Fruit fly (Drosophila melanogaster): ENCODE measurements around the gene CG31296.

CG31296 gene

dm6 chr3R:15493211-15493610 is 38.1 kb downstream of the CG31296 start (continued):
- peak; percentile 18 for TF ChIP-seq az2 (GFP tag; optimal IDR thresholded peaks at IDR 0.05)
- TF ChIP-seq CG7357 (GFP tag; IDR thresholded peaks at IDR 0.05): no peak
- TF ChIP-seq croc (GFP tag; conservative IDR thresholded peaks at IDR 0.05): no peak
- peak; percentile 80 for TF ChIP-seq Med (GFP tag)
- TF ChIP-seq CG11695 (GFP tag; IDR thresholded peaks at IDR 0.05): no peak
- TF ChIP-seq CG8359 (GFP tag; optimal IDR thresholded peaks at IDR 0.05; ENCODE audit: borderline replicate concordance): no peak
- TF ChIP-seq fu2 (GFP tag; optimal IDR thresholded peaks at IDR 0.05): no peak
- TF ChIP-seq shn (GFP tag; optimal IDR thresholded peaks at IDR 0.05): no peak
- TF ChIP-seq Side (GFP tag; optimal IDR thresholded peaks at IDR 0.05): no peak
- TF ChIP-seq Drgx (GFP tag; IDR thresholded peaks at IDR 0.05): no peak
- no peak for TF ChIP-seq sr (GFP tag; IDR thresholded peaks at IDR 0.05)
- peak; percentile 9 for TF ChIP-seq nmo (GFP tag; optimal IDR thresholded peaks at IDR 0.05)
- TF ChIP-seq Doc3 (GFP tag; IDR thresholded peaks at IDR 0.05; ENCODE audit: partially characterized antibody): no peak
- TF ChIP-seq fru (optimal IDR thresholded peaks at IDR 0.05): no peak
- TF ChIP-seq Opbp (GFP tag; IDR thresholded peaks at IDR 0.05; ENCODE audit: partially characterized antibody): peak; percentile 36; the same call in 1 of the 3 replicates

- no peak for TF ChIP-seq cwo (GFP tag; optimal IDR thresholded peaks at IDR 0.05)
- no peak for TF ChIP-seq vnd (GFP tag; IDR thresholded peaks at IDR 0.05; ENCODE audit: partially characterized antibody)
- peak; percentile 73 for TF ChIP-seq YL-1 (GFP tag; optimal IDR thresholded peaks at IDR 0.05)
- TF ChIP-seq HmgZ (tag; optimal IDR thresholded peaks at IDR 0.05): peak; percentile 52
- no peak for TF ChIP-seq pum (GFP tag; optimal IDR thresholded peaks at IDR 0.05)
- TF ChIP-seq CG10979 (tag; optimal IDR thresholded peaks at IDR 0.05): no peak
- peak; percentile 46; the same call in 1 of the 2 replicates for TF ChIP-seq ato (GFP tag; IDR thresholded peaks at IDR 0.05; ENCODE audit: partially characterized antibody)
- TF ChIP-seq CG18011 (GFP tag; optimal IDR thresholded peaks at IDR 0.05): no peak
- TF ChIP-seq CG30020 (tag; optimal IDR thresholded peaks at IDR 0.05): no peak
- TF ChIP-seq lmd (GFP tag; IDR thresholded peaks at IDR 0.05): no peak
- TF ChIP-seq otp (GFP tag; IDR thresholded peaks at IDR 0.05): no peak
- no peak for TF ChIP-seq HmgD (GFP tag; optimal IDR thresholded peaks at IDR 0.05)
- TF ChIP-seq CG42726 (GFP tag; IDR thresholded peaks at IDR 0.05; ENCODE audit: partially characterized antibody): no peak
- TF ChIP-seq sr (GFP tag; IDR thresholded peaks at IDR 0.05): no peak
- TF ChIP-seq fru (optimal IDR thresholded peaks at IDR 0.05): no peak
- no peak for TF ChIP-seq CG18764 (GFP tag; optimal IDR thresholded peaks at IDR 0.05)
- no peak for TF ChIP-seq Hsf (GFP tag; optimal IDR thresholded peaks at IDR 0.05)
- TF ChIP-seq stc (GFP tag; IDR thresholded peaks at IDR 0.05): no peak
- TF ChIP-seq pnt (GFP tag; optimal IDR thresholded peaks at IDR 0.05): no peak
- no peak for TF ChIP-seq bsh (GFP tag; optimal IDR thresholded peaks at IDR 0.05)
- TF ChIP-seq CG9932 (GFP tag; IDR thresholded peaks at IDR 0.05): no peak
- TF ChIP-seq twi (tag; optimal IDR thresholded peaks at IDR 0.05): no peak
- no peak for TF ChIP-seq ATbp (GFP tag; optimal IDR thresholded peaks at IDR 0.05)
- no peak for TF ChIP-seq Usf (GFP tag; optimal IDR thresholded peaks at IDR 0.05)
- TF ChIP-seq Dbx (GFP tag; IDR thresholded peaks at IDR 0.05): no peak
- no peak for TF ChIP-seq ken (GFP tag; IDR thresholded peaks at IDR 0.05)
- TF ChIP-seq CG17612 (GFP tag; IDR thresholded peaks at IDR 0.05): no peak
- no peak for TF ChIP-seq sisA (GFP tag; IDR thresholded peaks at IDR 0.05)
- no peak for TF ChIP-seq CG8478 (optimal IDR thresholded peaks at IDR 0.05)
- TF ChIP-seq CG6791 (GFP tag; IDR thresholded peaks at IDR 0.05; ENCODE audit: partially characterized antibody): peak; percentile 10; the same call in 1 of the 3 replicates
- TF ChIP-seq CG7928 (GFP tag; optimal IDR thresholded peaks at IDR 0.05): no peak
- peak; percentile 77 for TF ChIP-seq CG17385 (GFP tag; optimal IDR thresholded peaks at IDR 0.05)
- no peak for TF ChIP-seq cad (GFP tag; optimal IDR thresholded peaks at IDR 0.05)
- TF ChIP-seq Mad (GFP tag; optimal IDR thresholded peaks at IDR 0.05): no peak
- TF ChIP-seq Sin3A (optimal IDR thresholded peaks at IDR 0.05): no peak
- no peak for TF ChIP-seq Ravus (GFP tag; IDR thresholded peaks at IDR 0.05)
- TF ChIP-seq Chrac-16 (GFP tag; optimal IDR thresholded peaks at IDR 0.05): no peak
- TF ChIP-seq odd (GFP tag; optimal IDR thresholded peaks at IDR 0.05): no peak
- no peak for TF ChIP-seq Gug (GFP tag; IDR thresholded peaks at IDR 0.05)
These were observed 45.4 kb downstream of the CG31296 start, which contains the start of gene obe for dm6 chr3R:15485866-15486265. TSS of gene obe (plus strand) at chr3R:15486050.
